Worm (Caenorhabditis elegans): Measurements from ENCODE around the gene ani-2.

The ani-2 gene

ce11 chrII:6333887-6334286 lies 31.3 kb downstream of the ani-2 start, which contains the start of gene ttc-39B:
Gene ttc-39B (minus strand): TSS chrII:6333987.
- TF ChIP-seq nhr-23 (tag; optimal IDR thresholded peaks at IDR 0.05) = no peak
- no peak for TF ChIP-seq nhr-43 (tag; optimal IDR thresholded peaks at IDR 0.05; ENCODE audit: poor library complexity, severe bottlenecking)
- TF ChIP-seq egl-5 (tag; optimal IDR thresholded peaks at IDR 0.05) = no peak
- TF ChIP-seq pqm-1 (tag; optimal IDR thresholded peaks at IDR 0.05) = no peak
- no peak for TF ChIP-seq fkh-10 (GFP tag; optimal IDR thresholded peaks at IDR 0.05)
- no peak for TF ChIP-seq eor-1 (tag; optimal IDR thresholded peaks at IDR 0.05)
- no peak for TF ChIP-seq nhr-237 (tag; optimal IDR thresholded peaks at IDR 0.05)
- no peak for TF ChIP-seq lin-15B (tag; optimal IDR thresholded peaks at IDR 0.05)
- no peak for TF ChIP-seq nhr-12 (tag; optimal IDR thresholded peaks at IDR 0.05)
- TF ChIP-seq ztf-4 (tag; optimal IDR thresholded peaks at IDR 0.05) = no peak
- TF ChIP-seq elt-3 (tag; optimal IDR thresholded peaks at IDR 0.05) = no peak
- no peak for TF ChIP-seq elt-1 (tag; optimal IDR thresholded peaks at IDR 0.05)
- no peak for TF ChIP-seq nhr-28 (tag; optimal IDR thresholded peaks at IDR 0.05)
- TF ChIP-seq mdl-1 (tag; optimal IDR thresholded peaks at IDR 0.05) = no peak

ce11 chrII:6331222-6331830 lies 33.8 kb downstream of the ani-2 start, which contains the start of gene set-4:
Gene set-4 (minus strand): TSS chrII:6331341.
- no peak for TF ChIP-seq nhr-12 (tag; optimal IDR thresholded peaks at IDR 0.05)
- no peak for TF ChIP-seq daf-12 (tag; optimal IDR thresholded peaks at IDR 0.05)
- TF ChIP-seq R02D3.7 (tag; optimal IDR thresholded peaks at IDR 0.05) = peak; percentile 75
- TF ChIP-seq elt-3 (tag; optimal IDR thresholded peaks at IDR 0.05) = peak in 1 of 3 experiments; percentile 55
- peak; percentile 80 for TF ChIP-seq nhr-11 (tag; optimal IDR thresholded peaks at IDR 0.05)
- TF ChIP-seq nhr-67 (tag; optimal IDR thresholded peaks at IDR 0.05) = no peak
- TF ChIP-seq fkh-2 (tag; optimal IDR thresholded peaks at IDR 0.05) = no peak
- peak; percentile 42 for TF ChIP-seq pqm-1 (tag; optimal IDR thresholded peaks at IDR 0.05)
- peak; percentile 84 for TF ChIP-seq elt-2 (tag; optimal IDR thresholded peaks at IDR 0.05)
- peak; percentile 27 for TF ChIP-seq zag-1 (tag; optimal IDR thresholded peaks at IDR 0.05)
- TF ChIP-seq ama-1 (optimal IDR thresholded peaks at IDR 0.05) = peak; percentile 54
- TF ChIP-seq lin-39 (tag; optimal IDR thresholded peaks at IDR 0.05) = peak; percentile 93
- TF ChIP-seq aly-2 (tag; optimal IDR thresholded peaks at IDR 0.05) = no peak
- peak; percentile 94 for TF ChIP-seq pha-4 (tag; optimal IDR thresholded peaks at IDR 0.05)
- peak; percentile 64 for TF ChIP-seq fkh-10 (GFP tag; optimal IDR thresholded peaks at IDR 0.05)
- TF ChIP-seq egl-5 (tag; optimal IDR thresholded peaks at IDR 0.05) = peak; percentile 86
- TF ChIP-seq sea-2 (GFP tag; optimal IDR thresholded peaks at IDR 0.05) = no peak
- no peak for TF ChIP-seq ztf-11 (tag; optimal IDR thresholded peaks at IDR 0.05)
- peak; percentile 91 for TF ChIP-seq tbx-2 (tag; optimal IDR thresholded peaks at IDR 0.05)
- TF ChIP-seq nhr-237 (tag; optimal IDR thresholded peaks at IDR 0.05) = no peak
- TF ChIP-seq mml-1 (tag; optimal IDR thresholded peaks at IDR 0.05) = no peak
- peak; percentile 75 for TF ChIP-seq ceh-82 (tag; optimal IDR thresholded peaks at IDR 0.05)
- TF ChIP-seq nhr-23 (tag; optimal IDR thresholded peaks at IDR 0.05) = peak; percentile 89
- peak; percentile 68 for TF ChIP-seq ztf-4 (tag; optimal IDR thresholded peaks at IDR 0.05)
- TF ChIP-seq mdl-1 (tag; optimal IDR thresholded peaks at IDR 0.05) = peak; percentile 72
- TF ChIP-seq skn-1 (tag; optimal IDR thresholded peaks at IDR 0.05) = peak; percentile 49
- TF ChIP-seq ceh-9 (tag; optimal IDR thresholded peaks at IDR 0.05) = no peak
- no peak for TF ChIP-seq nhr-28 (tag; optimal IDR thresholded peaks at IDR 0.05)
- peak; percentile 46 for TF ChIP-seq unc-62 (GFP tag; optimal IDR thresholded peaks at IDR 0.05)
- peak; percentile 78 for TF ChIP-seq elt-1 (tag; optimal IDR thresholded peaks at IDR 0.05)
- peak; percentile 94 for TF ChIP-seq snpc-4 (tag; optimal IDR thresholded peaks at IDR 0.05)
- no peak for TF ChIP-seq nhr-77 (tag; optimal IDR thresholded peaks at IDR 0.05)
- TF ChIP-seq jun-1 (tag; optimal IDR thresholded peaks at IDR 0.05) = peak; percentile 90
- peak; percentile 68 for TF ChIP-seq ceh-28 (tag; optimal IDR thresholded peaks at IDR 0.05)
- no peak for TF ChIP-seq ceh-16 (tag; optimal IDR thresholded peaks at IDR 0.05)
- peak; percentile 98 for TF ChIP-seq nhr-25 (tag; optimal IDR thresholded peaks at IDR 0.05)
- TF ChIP-seq nfya-1 (tag; optimal IDR thresholded peaks at IDR 0.05; ENCODE audit: insufficient read depth) = peak; percentile 94
- TF ChIP-seq hmg-11 (tag; optimal IDR thresholded peaks at IDR 0.05) = peak; percentile 96
- peak; percentile 86 for TF ChIP-seq lsy-12 (tag; optimal IDR thresholded peaks at IDR 0.05)
- peak; percentile 60 for TF ChIP-seq egl-27 (tag; optimal IDR thresholded peaks at IDR 0.05)
- no peak for TF ChIP-seq nhr-76 (tag; optimal IDR thresholded peaks at IDR 0.05)
- peak; percentile 78 for TF ChIP-seq nhr-43 (tag; optimal IDR thresholded peaks at IDR 0.05; ENCODE audit: poor library complexity, severe bottlenecking)
- TF ChIP-seq ZK546.5 (tag; optimal IDR thresholded peaks at IDR 0.05) = no peak
- peak; percentile 91 for TF ChIP-seq lin-15B (tag; optimal IDR thresholded peaks at IDR 0.05)

All from whole organism, L3 larva.